Fruit fly (Drosophila melanogaster) whole organism, embryonic: ENCODE measurements around the gene CG11698.

Experiments used
- Awh ChIP-seq: fragments of 200-800 bp; sonication (Bioruptor generic); IDR thresholded peaks from 2 replicates; pipeline ENCODE4, ENCODE4 v1.3.6; 2022; ENCODE audit warnings: missing biosample characterization, missing genetic modification characterization
- CG11696 ChIP-seq: fragments of 200-800 bp; sonication (Bioruptor generic); IDR thresholded peaks from 2 replicates; pipeline ENCODE4 v1.3.6; 2022; ENCODE audit warnings: missing biosample characterization, missing genetic modification characterization
- CG15514 ChIP-seq: fragments of 200-800 bp; sonication (Bioruptor generic); optimal IDR thresholded peaks from 3 replicates; lab custom pipeline; 2017; ENCODE audit warnings: missing biosample characterization, missing genetic modification characterization, mild to moderate bottlenecking, moderate library complexity, missing genetic modification reagents
- CG1832 ChIP-seq: fragments of 200-800 bp; sonication (Bioruptor generic); optimal IDR thresholded peaks from 2 replicates; lab custom pipeline; 2017; ENCODE audit warnings: missing biosample characterization, mild to moderate bottlenecking, missing genetic modification characterization, inconsistent platforms
- CG18476 ChIP-seq: fragments of 200-800 bp; sonication (Bioruptor generic); optimal IDR thresholded peaks from 2 replicates; lab custom pipeline; 2016; ENCODE audit warnings: missing biosample characterization, mild to moderate bottlenecking, missing genetic modification characterization
- CG2712 ChIP-seq: fragments of 200-800 bp; optimal IDR thresholded peaks from 3 replicates; lab custom pipeline; 2019; ENCODE audit warnings: missing biosample characterization, mild to moderate bottlenecking, missing genetic modification characterization, moderate library complexity
- CG7839 ChIP-seq: fragments of 200-800 bp; sonication (Bioruptor generic); optimal IDR thresholded peaks from 3 replicates; lab custom pipeline; 2018; ENCODE audit warnings: missing biosample characterization, mild to moderate bottlenecking, missing genetic modification characterization, moderate library complexity
- Dp ChIP-seq: fragments of 200-800 bp; sonication (Bioruptor generic); optimal IDR thresholded peaks from 2 replicates; lab custom pipeline; 2018; ENCODE audit warnings: missing biosample characterization, mild to moderate bottlenecking, missing genetic modification characterization, moderate library complexity
- Hmr ChIP-seq: fragments of 200-800 bp; sonication (Bioruptor generic); optimal IDR thresholded peaks from 3 replicates; lab custom pipeline; 2017; ENCODE audit warnings: mild to moderate bottlenecking, missing biosample characterization, missing genetic modification reagents, missing genetic modification characterization
- Hr3 ChIP-seq: fragments of 200-800 bp; sonication (Bioruptor generic); optimal IDR thresholded peaks from 3 replicates; lab custom pipeline; 2016; ENCODE audit warnings: missing biosample characterization, missing genetic modification characterization
- MESR4 ChIP-seq: fragments of 200-800 bp; sonication (Bioruptor generic); optimal IDR thresholded peaks from 2 replicates; lab custom pipeline; 2018; ENCODE audit warnings: missing biosample characterization, mild to moderate bottlenecking, missing genetic modification characterization, moderate library complexity
- Xrp1 ChIP-seq: fragments of 200-800 bp; sonication (Bioruptor generic); IDR thresholded peaks from 2 replicates; pipeline ENCODE4 v1.3.6; 2022; ENCODE audit warnings: missing biosample characterization, missing genetic modification characterization
- aop ChIP-seq: fragments of 200-800 bp; sonication (Bioruptor generic); IDR thresholded peaks from 2 replicates; pipeline ENCODE4 v1.3.6; 2022; ENCODE audit warnings: missing biosample characterization, missing genetic modification characterization
- br ChIP-seq: fragments of >200 bp; optimal IDR thresholded peaks from 2 replicates; lab custom pipeline; 2017
- pzg ChIP-seq: fragments of 200-800 bp; sonication (Bioruptor generic); optimal IDR thresholded peaks from 3 replicates; lab custom pipeline; 2018; ENCODE audit warnings: missing biosample characterization, mild to moderate bottlenecking, missing genetic modification characterization, moderate library complexity
- ranshi ChIP-seq: fragments of 200-800 bp; sonication (Bioruptor generic); IDR thresholded peaks from 2 replicates; pipeline ENCODE4 v1.3.6; 2022; ENCODE audit warnings: missing biosample characterization, missing genetic modification characterization

CG11698 gene

DNA sequence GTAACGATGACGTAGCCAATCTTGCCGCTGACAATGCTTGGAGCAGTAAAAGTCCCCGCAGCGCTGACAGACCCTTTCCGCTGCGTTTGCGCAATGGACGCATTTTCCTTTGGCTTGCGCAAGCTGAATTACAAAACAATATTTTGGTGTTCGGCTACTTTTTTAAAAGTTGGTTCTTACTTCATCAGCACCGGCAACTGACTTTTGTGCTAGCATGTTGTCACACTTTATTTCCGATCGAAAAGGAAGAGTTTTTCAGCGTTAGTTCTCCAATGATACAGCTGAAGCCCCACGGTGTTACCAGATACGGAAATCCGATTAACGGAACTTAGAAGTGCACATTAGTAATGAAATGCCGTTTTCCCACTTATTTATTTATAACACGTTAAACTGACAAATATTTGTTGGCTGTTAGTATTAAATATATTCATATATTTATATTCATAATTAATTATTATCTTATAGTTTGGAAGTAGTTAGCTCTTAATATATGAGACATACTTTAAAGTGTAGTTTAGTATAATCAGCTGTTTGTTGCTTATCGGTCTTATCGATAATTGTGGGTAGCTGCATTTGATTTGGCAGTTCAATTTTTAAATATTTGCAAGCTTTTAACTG is 50.4 kb downstream of the CG11698 start, which contains the start of the genes Veneno and CG7963 (continued):
- TF ChIP-seq br (lab: Kevin White, UChicago) (no peak), ranshi (no peak), Hr3 (peak; percentile 17), CG7839 (tag; lab: Kevin White, UChicago) (peak; percentile 57), CG15514 (peak; percentile 56), CG1832 (GFP tag; lab: Kevin White, UChicago) (no peak), MESR4 (GFP tag; lab: Kevin White, UChicago) (peak; percentile 58), CG2712 (tag; lab: Kevin White, UChicago) (peak; percentile 77), Awh (GFP tag; lab: Robert Waterston, UW) (no peak), CG18476 (GFP tag; lab: Kevin White, UChicago) (no peak), aop (GFP tag; lab: Robert Waterston, UW) (no peak), Xrp1 (GFP tag; lab: Robert Waterston, UW) (no peak), Hmr (GFP tag; lab: Kevin White, UChicago) (peak; percentile 39), CG11696 (no peak), Dp (GFP tag; lab: Kevin White, UChicago) (peak; percentile 44), pzg (peak; percentile 60)
- TF ChIP-seq, all 482 proteins: peak for 87
